Fruit fly (Drosophila melanogaster): ENCODE measurements around the gene CG11380.

DNA sequence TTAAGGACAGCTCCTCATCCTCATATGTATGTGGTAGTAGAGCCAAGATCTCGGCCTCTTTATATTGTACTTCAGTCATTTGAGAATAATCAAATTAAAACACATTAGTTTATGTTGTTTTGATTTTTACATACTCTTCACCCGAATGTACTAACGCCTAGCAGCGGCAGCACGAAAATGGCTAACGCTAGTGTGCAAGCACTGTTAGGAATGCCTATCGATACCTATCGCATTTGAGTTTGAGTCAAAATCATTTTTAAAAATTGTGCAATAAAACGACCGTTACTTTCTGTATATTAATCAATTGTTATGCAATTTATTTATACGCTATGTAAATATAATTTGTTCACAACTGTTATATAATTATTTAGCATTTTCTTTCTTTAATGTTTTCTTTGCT lies 23.9 kb downstream of the CG11380 start, which contains the start of gene CG11398:
- TF ChIP-seq jing (GFP tag; optimal IDR thresholded peaks at IDR 0.05): no peak
- no peak for TF ChIP-seq bigmax (GFP tag; optimal IDR thresholded peaks at IDR 0.05)
- TF ChIP-seq gcm (GFP tag; optimal IDR thresholded peaks at IDR 0.05): no peak
- TF ChIP-seq ato (GFP tag; IDR thresholded peaks at IDR 0.05; ENCODE audit: partially characterized antibody): peak; percentile 67; the same call in 1 of the 2 replicates
- TF ChIP-seq pfk (GFP tag; optimal IDR thresholded peaks at IDR 0.05): no peak
- TF ChIP-seq CG4282 (GFP tag; optimal IDR thresholded peaks at IDR 0.05): no peak
- TF ChIP-seq dmrt11E (tag; optimal IDR thresholded peaks at IDR 0.05): no peak
- no peak for TF ChIP-seq CG10462 (GFP tag; optimal IDR thresholded peaks at IDR 0.05)
- peak; percentile 87 for TF ChIP-seq amos (GFP tag; IDR thresholded peaks at IDR 0.05; ENCODE audit: partially characterized antibody)
- TF ChIP-seq CG7556 (GFP tag; optimal IDR thresholded peaks at IDR 0.05): no peak
- TF ChIP-seq E2f1 (GFP tag; IDR thresholded peaks at IDR 0.05): no peak
- no peak for TF ChIP-seq CG9437 (GFP tag; optimal IDR thresholded peaks at IDR 0.05)
- no peak for TF ChIP-seq Atf3 (GFP tag; optimal IDR thresholded peaks at IDR 0.05)
- no peak for TF ChIP-seq CG11247 (GFP tag; IDR thresholded peaks at IDR 0.05)
